Fruit fly (Drosophila melanogaster): Measurements from ENCODE around the gene PGS1.

The PGS1 gene

dm6 chr3R:18739978-18740954 is 5.6 kb downstream of the PGS1 start (continued):
- TF ChIP-seq Bgb (GFP tag; IDR thresholded peaks at IDR 0.05; ENCODE audit: partially characterized antibody) (peak; percentile 62), CG7372 (GFP tag; IDR thresholded peaks at IDR 0.05) (peak; percentile 89), CG12104 (GFP tag; optimal IDR thresholded peaks at IDR 0.05) (peak; percentile 11), CG10979 (tag; optimal IDR thresholded peaks at IDR 0.05) (peak; percentile 50), CG12071 (GFP tag; optimal IDR thresholded peaks at IDR 0.05) (peak; percentile 49), CG1233 (GFP tag; optimal IDR thresholded peaks at IDR 0.05) (peak; percentile 8), CG17829 (tag; optimal IDR thresholded peaks at IDR 0.05) (no peak), Nf-YB (GFP tag; optimal IDR thresholded peaks at IDR 0.05) (peak; percentile 52), trem (tag; optimal IDR thresholded peaks at IDR 0.05) (no peak), Stat92E (GFP tag; optimal IDR thresholded peaks at IDR 0.05) (peak in 1 of 3 experiments; percentile 32), knrl (GFP tag; IDR thresholded peaks at IDR 0.05; ENCODE audit: partially characterized antibody) (no peak), Deaf1 (tag; optimal IDR thresholded peaks at IDR 0.05) (peak; percentile 97), hbn (GFP tag; IDR thresholded peaks at IDR 0.05; ENCODE audit: partially characterized antibody) (peak; percentile 33; the same call in 1 of the 2 replicates), CG9727 (GFP tag; optimal IDR thresholded peaks at IDR 0.05) (peak; percentile 23), CG2202 (tag; optimal IDR thresholded peaks at IDR 0.05) (no peak), CG14710 (tag; optimal IDR thresholded peaks at IDR 0.05) (no peak), oc (tag; optimal IDR thresholded peaks at IDR 0.05) (no peak), h (optimal IDR thresholded peaks at IDR 0.05) (no peak), bcd (GFP tag; optimal IDR thresholded peaks at IDR 0.05) (peak; percentile 8), E2f2 (GFP tag; IDR thresholded peaks at IDR 0.05) (0 out of 2 replicates have a peak, but pooled peaks have one; percentile 7), CG10543 (GFP tag; optimal IDR thresholded peaks at IDR 0.05) (peak; percentile 70), NK7.1 (GFP tag; optimal IDR thresholded peaks at IDR 0.05) (no peak), CG34224 (GFP tag; IDR thresholded peaks at IDR 0.05; ENCODE audit: partially characterized antibody) (0 out of 3 replicates have a peak, but pooled peaks have one; percentile 55), grau (tag; optimal IDR thresholded peaks at IDR 0.05) (no peak), Dbx (GFP tag; IDR thresholded peaks at IDR 0.05) (peak; percentile 45; the same call in 1 of the 3 replicates), CG31365 (tag; optimal IDR thresholded peaks at IDR 0.05) (no peak), cg (GFP tag; optimal IDR thresholded peaks at IDR 0.05) (peak; percentile 3), bab2 (GFP tag; optimal IDR thresholded peaks at IDR 0.05) (no peak), CG3847 (GFP tag; IDR thresholded peaks at IDR 0.05) (peak; percentile 28; the same call in 1 of the 2 replicates), scrt (GFP tag; optimal IDR thresholded peaks at IDR 0.05) (peak; percentile 95), CG1647 (GFP tag; optimal IDR thresholded peaks at IDR 0.05) (no peak), Adf1 (GFP tag; IDR thresholded peaks at IDR 0.05) (peak; percentile 21; the same call in 1 of the 2 replicates), CG32532 (GFP tag; IDR thresholded peaks at IDR 0.05) (peak; percentile 35; the same call in 1 of the 2 replicates), Med (GFP tag) (peak; percentile 83), CG12769 (tag; optimal IDR thresholded peaks at IDR 0.05) (peak; percentile 31), row (GFP tag; IDR thresholded peaks at IDR 0.05) (peak; percentile 89)

DNA sequence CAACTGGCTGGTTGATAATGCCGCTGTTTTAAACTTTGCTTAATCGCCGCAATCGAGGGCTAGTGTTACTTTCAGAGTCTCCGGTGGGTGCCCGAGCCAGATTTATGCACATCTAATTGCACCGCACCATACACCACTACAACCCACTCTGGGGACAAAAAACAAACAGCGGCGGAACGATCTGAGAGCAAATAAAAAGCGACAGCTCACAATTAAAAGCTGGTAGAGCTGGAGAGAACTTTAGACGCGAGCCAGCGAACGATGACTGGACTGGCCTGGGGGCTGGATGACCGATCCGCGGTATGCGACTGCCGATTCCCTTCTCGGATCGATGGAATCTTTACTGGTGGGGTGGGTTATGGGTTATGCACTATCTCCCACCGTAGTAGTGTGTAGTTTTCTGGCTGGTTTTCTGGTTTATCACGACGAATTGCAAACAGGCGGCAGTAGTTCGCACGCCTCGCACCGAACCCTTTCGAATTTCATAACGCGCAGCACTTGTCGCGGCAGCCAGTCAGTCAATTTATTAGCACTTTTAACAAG is 6.3 kb downstream of the PGS1 start:
- TF ChIP-seq nom (GFP tag; optimal IDR thresholded peaks at IDR 0.05) (peak; percentile 24), Trl (optimal IDR thresholded peaks at IDR 0.05) (peak in 1 of 2 experiments; percentile 38), Trl (GFP tag; optimal IDR thresholded peaks at IDR 0.05) (no peak), CG12104 (GFP tag; optimal IDR thresholded peaks at IDR 0.05) (no peak), CG33213 (GFP tag; optimal IDR thresholded peaks at IDR 0.05) (no peak), D19A (tag; optimal IDR thresholded peaks at IDR 0.05) (peak; percentile 19), pnt (GFP tag; optimal IDR thresholded peaks at IDR 0.05) (no peak), Drgx (GFP tag; IDR thresholded peaks at IDR 0.05) (peak; percentile 7; the same call in 1 of the 2 replicates), E2f2 (GFP tag; IDR thresholded peaks at IDR 0.05) (0 out of 2 replicates have a peak, but pooled peaks have one; percentile 8), inv (GFP tag; IDR thresholded peaks at IDR 0.05; ENCODE audit: partially characterized antibody) (0 out of 2 replicates have a peak, but pooled peaks have one; percentile 15), CG3838 (GFP tag; optimal IDR thresholded peaks at IDR 0.05) (no peak), CG18011 (GFP tag; optimal IDR thresholded peaks at IDR 0.05) (peak; percentile 79), CG10274 (GFP tag; optimal IDR thresholded peaks at IDR 0.05) (peak; percentile 77), sob (GFP tag; IDR thresholded peaks at IDR 0.05) (no peak)
